Worm (Caenorhabditis elegans) whole organism, young adult: ENCODE measurements around the gene fbxb-9.

Experiments used
- F23B12.7 ChIP-seq: sonication (generic microtip); optimal IDR thresholded peaks from 2 replicates; lab custom pipeline; 2017; ENCODE audit warnings: missing genetic modification characterization, mild to moderate bottlenecking, missing compliant biosample characterization, antibody characterized with exemption, moderate library complexity; ENCODE audit not compliant: insufficient read depth
- F33H1.4 ChIP-seq: fragments of 200-800 bp; sonication (Bioruptor generic); IDR thresholded peaks from 2 replicates; pipeline ENCODE4 v1.3.6; 2022; ENCODE audit warnings: missing genetic modification reagents, missing genetic modification characterization, missing compliant biosample characterization
- F49E8.2 ChIP-seq: sonication (generic microtip); optimal IDR thresholded peaks from 3 replicates; lab custom pipeline; 2017; ENCODE audit warnings: missing genetic modification characterization, mild to moderate bottlenecking, missing compliant biosample characterization, antibody characterized with exemption, moderate library complexity; ENCODE audit not compliant: insufficient read depth
- F57A8.1 ChIP-seq: fragments of 200-800 bp; sonication (Bioruptor generic); optimal IDR thresholded peaks from 2 replicates; lab custom pipeline; 2018; ENCODE audit warnings: mild to moderate bottlenecking, missing genetic modification characterization, moderate library complexity, missing compliant biosample characterization
- Y53F4B.3 ChIP-seq: fragments of 200-800 bp; sonication (Bioruptor generic); IDR thresholded peaks from 2 replicates; pipeline ENCODE4 v1.3.6; 2022; ENCODE audit warnings: missing genetic modification reagents, missing genetic modification characterization, missing compliant biosample characterization
- Y95B8A.8 ChIP-seq: fragments of 200-800 bp; sonication (Bioruptor generic); IDR thresholded peaks from 2 replicates; pipeline ENCODE4 v1.3.6; 2022; ENCODE audit warnings: missing genetic modification reagents, missing genetic modification characterization, missing compliant biosample characterization
- akir-1 ChIP-seq: fragments of 200-800 bp; sonication (Bioruptor generic); optimal IDR thresholded peaks from 2 replicates; lab custom pipeline; 2018; ENCODE audit warnings: mild to moderate bottlenecking, missing genetic modification characterization, moderate library complexity, missing compliant biosample characterization
- aptf-3 ChIP-seq: fragments of 200-800 bp; sonication (Bioruptor generic); IDR thresholded peaks from 2 replicates; pipeline ENCODE4 v1.3.6; 2022; ENCODE audit warnings: missing genetic modification characterization, missing compliant biosample characterization
- atf-7 ChIP-seq: sonication (generic microtip); optimal IDR thresholded peaks from 2 replicates; lab custom pipeline; 2017; ENCODE audit warnings: mild to moderate bottlenecking, missing genetic modification characterization, missing compliant biosample characterization
- athp-1 ChIP-seq: sonication (generic microtip); optimal IDR thresholded peaks from 2 replicates; lab custom pipeline; 2017; ENCODE audit warnings: mild to moderate bottlenecking, missing genetic modification characterization, missing compliant biosample characterization
- bed-1 ChIP-seq: fragments of 200-800 bp; sonication (Bioruptor generic); IDR thresholded peaks from 2 replicates; pipeline ENCODE4 v1.3.6; 2022; ENCODE audit warnings: missing genetic modification reagents, missing genetic modification characterization, missing compliant biosample characterization
- ccch-3 ChIP-seq: fragments of 200-800 bp; sonication (Bioruptor generic); optimal IDR thresholded peaks from 2 replicates; lab custom pipeline; 2018; ENCODE audit warnings: mild to moderate bottlenecking, missing genetic modification characterization, missing compliant biosample characterization
- ceh-100 ChIP-seq: fragments of 200-800 bp; sonication (Bioruptor generic); IDR thresholded peaks from 2 replicates; pipeline ENCODE4 v1.3.6; 2022; ENCODE audit warnings: missing genetic modification reagents, missing genetic modification characterization, missing compliant biosample characterization
- ceh-27 ChIP-seq: fragments of 200-800 bp; sonication (Bioruptor generic); optimal IDR thresholded peaks from 2 replicates; lab custom pipeline; 2018; ENCODE audit warnings: mild to moderate bottlenecking, missing genetic modification characterization, moderate library complexity, missing compliant biosample characterization
- ceh-91 ChIP-seq: fragments of 200-800 bp; sonication (Bioruptor generic); IDR thresholded peaks from 2 replicates; pipeline ENCODE4 v1.3.6; 2022; ENCODE audit warnings: missing genetic modification reagents, missing genetic modification characterization, missing compliant biosample characterization
- dox-1 ChIP-seq: fragments of 200-800 bp; sonication (Bioruptor generic); IDR thresholded peaks from 2 replicates; pipeline ENCODE4 v1.3.6; 2022; ENCODE audit warnings: missing genetic modification reagents, missing genetic modification characterization, missing compliant biosample characterization
- dpff-1 ChIP-seq: sonication (generic microtip); optimal IDR thresholded peaks from 2 replicates; lab custom pipeline; 2017; ENCODE audit warnings: mild to moderate bottlenecking, missing genetic modification characterization, missing compliant biosample characterization
- efl-1 ChIP-seq: fragments of 150-350 bp; optimal IDR thresholded peaks from 2 replicates; lab custom pipeline; 2014; ENCODE audit warnings: missing biosample characterization, missing genetic modification reagents, missing genetic modification characterization
- egl-44 ChIP-seq: fragments of 200-800 bp; sonication (Bioruptor generic); IDR thresholded peaks from 2 replicates; pipeline ENCODE4 v1.3.6; 2022; ENCODE audit warnings: missing genetic modification reagents, missing genetic modification characterization, missing compliant biosample characterization
- ets-4 ChIP-seq: fragments of 200-800 bp; sonication (Bioruptor generic); optimal IDR thresholded peaks from 2 replicates; lab custom pipeline; 2018; ENCODE audit warnings: mild to moderate bottlenecking, missing genetic modification characterization, missing compliant biosample characterization
- him-1 ChIP-seq: sonication (generic microtip); optimal IDR thresholded peaks from 2 replicates; lab custom pipeline; 2016; ENCODE audit warnings: missing genotype, missing genetic modification reagents, missing genetic modification characterization, missing compliant biosample characterization
- hmg-20 ChIP-seq: fragments of 200-800 bp; sonication (Bioruptor generic); IDR thresholded peaks from 2 replicates; pipeline ENCODE4 v1.3.6; 2022; ENCODE audit warnings: missing genetic modification reagents, missing genetic modification characterization, missing compliant biosample characterization
- lag-1 ChIP-seq: fragments of 200-800 bp; sonication (Bioruptor generic); IDR thresholded peaks from 2 replicates; pipeline ENCODE4 v1.3.6; 2022; ENCODE audit warnings: missing genetic modification reagents, missing genetic modification characterization, missing compliant biosample characterization
- let-526 ChIP-seq: fragments of 200-800 bp; sonication (Bioruptor generic); IDR thresholded peaks from 2 replicates; pipeline ENCODE4 v1.3.6; 2022; ENCODE audit warnings: missing genetic modification reagents, missing genetic modification characterization, missing compliant biosample characterization
- lin-35 ChIP-seq, 3 experiments: fragments of 150-350 bp in 2 of 3; sonication (generic microtip) in 1 of 3; optimal IDR thresholded peaks; 2 replicates each; lab custom pipeline; 2014 to 2018; ENCODE audit warnings: missing biosample characterization in 3 of 3, missing genetic modification characterization in 3 of 3, missing genetic modification reagents in 3 of 3
- lin-54 ChIP-seq: fragments of 200-800 bp; sonication (Bioruptor generic); optimal IDR thresholded peaks from 2 replicates; lab custom pipeline; 2018; ENCODE audit warnings: mild to moderate bottlenecking, missing genetic modification characterization, missing compliant biosample characterization
- madf-3 ChIP-seq: fragments of 200-800 bp; sonication (Bioruptor generic); IDR thresholded peaks from 2 replicates; pipeline ENCODE4 v1.3.6; 2022; ENCODE audit warnings: missing genetic modification reagents, missing genetic modification characterization, missing compliant biosample characterization
- madf-6 ChIP-seq: fragments of 200-800 bp; sonication (Bioruptor generic); IDR thresholded peaks from 2 replicates; pipeline ENCODE4 v1.3.6; 2022; ENCODE audit warnings: missing genetic modification reagents, missing genetic modification characterization, missing compliant biosample characterization
- madf-8 ChIP-seq: fragments of 200-800 bp; sonication (Bioruptor generic); conservative IDR thresholded peaks from 2 replicates; pipeline ENCODE4 v1.3.6; 2022; ENCODE audit warnings: missing genetic modification reagents, missing genetic modification characterization, missing compliant biosample characterization
- mel-28 ChIP-seq: sonication (generic microtip); optimal IDR thresholded peaks from 2 replicates; lab custom pipeline; 2016; ENCODE audit warnings: borderline replicate concordance, mild to moderate bottlenecking, missing genetic modification characterization, missing compliant biosample characterization
- mxl-1 ChIP-seq: sonication (generic microtip); optimal IDR thresholded peaks from 2 replicates; lab custom pipeline; 2016; ENCODE audit warnings: missing genetic modification characterization, missing compliant biosample characterization
- nfya-1 ChIP-seq: sonication (generic microtip); optimal IDR thresholded peaks from 2 replicates; lab custom pipeline; 2017; ENCODE audit warnings: antibody characterized with exemption, missing compliant biosample characterization, missing genetic modification characterization, borderline replicate concordance; ENCODE audit not compliant: insufficient read depth
- nfyb-1 ChIP-seq: fragments of 200-800 bp; sonication (Bioruptor generic); IDR thresholded peaks from 2 replicates; pipeline ENCODE4 v1.3.6; 2022; ENCODE audit warnings: missing genetic modification reagents, missing genetic modification characterization, missing compliant biosample characterization
- nhr-120 ChIP-seq: fragments of 200-800 bp; sonication (Bioruptor generic); IDR thresholded peaks from 2 replicates; pipeline ENCODE4 v1.3.6; 2022; ENCODE audit warnings: missing genetic modification characterization, missing compliant biosample characterization
- nhr-179 ChIP-seq: sonication (generic microtip); optimal IDR thresholded peaks from 2 replicates; lab custom pipeline; 2016; ENCODE audit warnings: mild to moderate bottlenecking, missing genetic modification characterization, missing compliant biosample characterization
- nhr-90 ChIP-seq: sonication (generic microtip); optimal IDR thresholded peaks from 2 replicates; lab custom pipeline; 2016; ENCODE audit warnings: missing genotype, mild to moderate bottlenecking, missing genetic modification characterization, missing compliant biosample characterization
- rcor-1 ChIP-seq: fragments of 200-800 bp; sonication (Bioruptor generic); IDR thresholded peaks from 2 replicates; pipeline ENCODE4 v1.3.6; 2022; ENCODE audit warnings: missing genetic modification reagents, missing genetic modification characterization, missing compliant biosample characterization
- rpc-1 ChIP-seq, 2 experiments: fragments of 150-350 bp in 1 of 2; sonication (generic microtip) in 1 of 2; optimal IDR thresholded peaks; 2 replicates each; lab custom pipeline; 2014 to 2018; ENCODE audit warnings: missing biosample characterization in 1 of 2, missing genetic modification characterization in 1 of 2, missing genetic modification reagents in 1 of 2, missing genotype in 1 of 2
- snpc-3.4 ChIP-seq: sonication (generic microtip); optimal IDR thresholded peaks from 2 replicates; lab custom pipeline; 2017; ENCODE audit warnings: missing genetic modification characterization, mild to moderate bottlenecking, missing compliant biosample characterization, antibody characterized with exemption, moderate library complexity, missing genotype, missing genetic modification reagents
- snpc-4 ChIP-seq, 5 experiments: fragments of 150-350 bp in 1 of 5; sonication (generic microtip) in 4 of 5; optimal IDR thresholded peaks; 2 replicates each; lab custom pipeline; 2014 to 2018; ENCODE audit warnings: missing genetic modification characterization in 5 of 5, missing biosample characterization in 3 of 5, antibody characterized with exemption in 2 of 5, mild to moderate bottlenecking in 2 of 5, missing compliant biosample characterization in 2 of 5, missing genotype in 2 of 5, moderate library complexity in 2 of 5, missing genetic modification reagents in 1 of 5
- somi-1 ChIP-seq: fragments of 200-800 bp; sonication (Bioruptor generic); optimal IDR thresholded peaks from 2 replicates; lab custom pipeline; 2018; ENCODE audit warnings: mild to moderate bottlenecking, missing genetic modification characterization, missing compliant biosample characterization
- tbp1 ChIP-seq: fragments of 200-800 bp; sonication (Bioruptor generic); optimal IDR thresholded peaks from 2 replicates; lab custom pipeline; 2018; ENCODE audit warnings: mild to moderate bottlenecking, missing genetic modification characterization, missing compliant biosample characterization
- unc-130 ChIP-seq: sonication (generic microtip); optimal IDR thresholded peaks from 2 replicates; lab custom pipeline; 2016; ENCODE audit warnings: missing genetic modification reagents, missing genetic modification characterization, missing compliant biosample characterization
- ztf-3 ChIP-seq: fragments of 200-800 bp; sonication (Bioruptor generic); optimal IDR thresholded peaks from 2 replicates; lab custom pipeline; 2018; ENCODE audit warnings: mild to moderate bottlenecking, missing genetic modification characterization, missing compliant biosample characterization

fbxb-9 gene

DNA sequence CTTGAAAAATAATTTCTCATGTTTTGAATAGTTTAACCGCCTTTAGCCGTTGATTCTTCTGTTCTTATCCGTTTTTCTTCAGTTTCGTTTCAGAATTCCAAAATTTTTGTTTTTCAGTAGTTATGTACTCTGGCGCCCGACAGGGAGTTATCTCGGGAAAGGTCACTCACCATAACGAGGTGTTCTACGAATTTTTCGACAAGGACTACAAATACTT is 19.2 kb downstream of the fbxb-9 start, which contains the start of gene F01G4.4:
Gene F01G4.4, plus strand, starts transcription at position 118 of the 217 bp plus-strand sequence.
- TF ChIP-seq nhr-120 (GFP tag; lab: Robert Waterston, UW) (no peak), nhr-179 (tag; lab: Kevin White, UChicago) (no peak), ets-4 (GFP tag; lab: Kevin White, UChicago) (no peak), bed-1 (GFP tag; lab: Robert Waterston, UW) (no peak), mxl-1 (tag; lab: Kevin White, UChicago) (no peak), nfyb-1 (GFP tag; lab: Robert Waterston, UW) (no peak), let-526 (GFP tag; lab: Robert Waterston, UW) (no peak), dox-1 (GFP tag; lab: Robert Waterston, UW) (no peak), tbp1 (GFP tag; lab: Kevin White, UChicago) (no peak), nfya-1 (tag; lab: Kevin White, UChicago) (no peak), akir-1 (no peak), mel-28 (tag; lab: Kevin White, UChicago) (no peak), aptf-3 (GFP tag; lab: Robert Waterston, UW) (no peak), rpc-1 (optimal IDR thresholded peaks at IDR 0.05; lab: Kevin White, UChicago) (no peak), rpc-1 (tag; optimal IDR thresholded peaks at IDR 0.05; lab: Kevin White, UChicago) (no peak), F57A8.1 (GFP tag; lab: Kevin White, UChicago) (no peak)

DNA sequence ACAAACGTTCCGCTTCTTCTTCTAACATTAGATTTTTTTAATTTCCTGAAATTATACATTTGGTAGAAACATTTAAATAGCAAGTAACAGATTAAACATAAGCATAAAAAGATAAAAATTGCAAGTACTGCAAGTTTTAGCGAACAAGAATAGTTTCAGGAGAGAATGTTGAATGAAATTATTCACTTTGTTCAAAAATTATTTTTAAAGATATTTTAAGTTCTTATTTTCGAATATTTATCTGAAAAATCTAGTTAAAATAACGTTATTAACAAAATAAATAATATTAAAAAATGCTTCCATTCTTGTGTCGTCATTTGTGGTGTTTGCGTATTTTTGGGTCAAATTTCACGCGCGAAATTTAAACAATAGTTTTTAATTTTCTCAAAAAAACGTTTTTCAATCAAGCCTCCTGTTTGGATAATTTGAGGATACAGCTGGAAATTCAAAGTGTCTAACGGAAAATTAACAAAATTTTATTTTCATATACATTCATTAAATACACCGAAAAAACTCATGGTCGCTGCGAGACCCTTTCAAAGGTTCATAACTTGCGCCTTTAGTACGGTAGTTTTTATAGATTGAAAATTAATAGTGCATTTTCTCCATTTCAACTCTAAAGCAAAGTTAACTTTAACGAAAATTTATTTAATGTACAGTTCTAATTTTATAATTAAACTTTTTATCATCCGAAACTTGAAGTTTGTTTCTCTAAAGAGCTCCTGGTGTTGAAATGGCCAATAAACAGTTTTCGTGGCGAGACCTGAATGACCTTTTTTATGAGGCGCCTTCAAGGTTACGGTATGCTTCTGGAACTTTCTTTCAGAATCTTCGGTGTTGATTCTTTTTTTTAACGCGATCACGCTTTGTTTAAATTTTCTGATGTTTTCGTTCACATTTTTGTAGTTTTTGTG is 19.8 kb downstream of the fbxb-9 start, which contains the start of gene skih-2:
Gene skih-2, minus strand, starts transcription at position 51 of the 914 bp plus-strand sequence.
- TF ChIP-seq F49E8.2: peak; percentile 66
- no peak for TF ChIP-seq egl-44 (GFP tag; lab: Robert Waterston, UW)
- TF ChIP-seq F33H1.4 (GFP tag; lab: Robert Waterston, UW): peak; percentile 89
- TF ChIP-seq rcor-1 (GFP tag; lab: Robert Waterston, UW): peak; percentile 30; the same call in 1 of the 2 replicates
- TF ChIP-seq atf-7: no peak
- TF ChIP-seq ccch-3 (GFP tag; lab: Kevin White, UChicago): no peak
- no peak for TF ChIP-seq dpff-1 (tag; lab: Kevin White, UChicago)
- TF ChIP-seq him-1 (tag; lab: Kevin White, UChicago): peak; percentile 2
- TF ChIP-seq ets-4 (GFP tag; lab: Kevin White, UChicago): no peak
- no peak for TF ChIP-seq lag-1 (GFP tag; lab: Robert Waterston, UW)
- TF ChIP-seq somi-1 (GFP tag; lab: Kevin White, UChicago): no peak
- TF ChIP-seq snpc-3.4: peak; percentile 14
- no peak for TF ChIP-seq F23B12.7 (tag; lab: Kevin White, UChicago)
- peak; percentile 95 for TF ChIP-seq madf-6 (GFP tag; lab: Robert Waterston, UW)
- no peak for TF ChIP-seq snpc-4 (GFP tag; optimal IDR thresholded peaks at IDR 0.05; lab: Kevin White, UChicago)
- peak in 2 of 4 experiments; percentile 16 to 20 for TF ChIP-seq snpc-4 (tag; optimal IDR thresholded peaks at IDR 0.05; lab: Kevin White, UChicago)
- TF ChIP-seq hmg-20 (GFP tag; lab: Robert Waterston, UW): no peak
- TF ChIP-seq athp-1 (tag; lab: Kevin White, UChicago): no peak
- peak; percentile 75 for TF ChIP-seq lin-54
- no peak for TF ChIP-seq ztf-3 (GFP tag; lab: Kevin White, UChicago)
- TF ChIP-seq unc-130 (GFP tag; lab: Kevin White, UChicago): peak; percentile 16
- TF ChIP-seq mel-28 (tag; lab: Kevin White, UChicago): no peak
- no peak for TF ChIP-seq nhr-90 (tag; lab: Kevin White, UChicago)
- TF ChIP-seq madf-8 (GFP tag; lab: Robert Waterston, UW): peak; percentile 78
- TF ChIP-seq ceh-100 (GFP tag; lab: Robert Waterston, UW): peak; percentile 44
- no peak for TF ChIP-seq Y53F4B.3
- TF ChIP-seq ceh-91 (GFP tag; lab: Robert Waterston, UW): peak; percentile 73
- TF ChIP-seq efl-1 (GFP tag; lab: Kevin White, UChicago): peak; percentile 72
- TF ChIP-seq madf-3 (GFP tag; lab: Robert Waterston, UW): no peak
- peak in 1 of 3 experiments; percentile 81 for TF ChIP-seq lin-35 (GFP tag; optimal IDR thresholded peaks at IDR 0.05; lab: Kevin White, UChicago)
- TF ChIP-seq nfyb-1 (GFP tag; lab: Robert Waterston, UW): peak; percentile 45; the same call in 1 of the 2 replicates
- no peak for TF ChIP-seq ceh-27 (GFP tag; lab: Kevin White, UChicago)
- TF ChIP-seq Y95B8A.8 (GFP tag; lab: Robert Waterston, UW): no peak
